Fruit fly (Drosophila melanogaster): Measurements from ENCODE around the gene CG3557.

The CG3557 gene

dm6 chr2L:2375655-2376417, 9.8 kb downstream of the CG3557 start, which contains the start of gene Atxn7 (continued):
- no peak for TF ChIP-seq pita (GFP tag; optimal IDR thresholded peaks at IDR 0.05)
- peak; percentile 15 for TF ChIP-seq mam (GFP tag; optimal IDR thresholded peaks at IDR 0.05)
- TF ChIP-seq al (GFP tag; IDR thresholded peaks at IDR 0.05) = peak; percentile 44; the same call in 1 of the 2 replicates
- TF ChIP-seq CG15479 (GFP tag; optimal IDR thresholded peaks at IDR 0.05) = no peak
- peak; percentile 42 for TF ChIP-seq CG9876 (GFP tag; optimal IDR thresholded peaks at IDR 0.05)
- TF ChIP-seq CG8924 (tag; optimal IDR thresholded peaks at IDR 0.05) = peak; percentile 51
- peak; percentile 54 for TF ChIP-seq CG11247 (GFP tag; IDR thresholded peaks at IDR 0.05)
- peak; percentile 74 for TF ChIP-seq ATbp (GFP tag; optimal IDR thresholded peaks at IDR 0.05)
- TF ChIP-seq CG1647 (GFP tag; optimal IDR thresholded peaks at IDR 0.05) = peak; percentile 32
- TF ChIP-seq Bdp1 (GFP tag; optimal IDR thresholded peaks at IDR 0.05) = peak; percentile 4
- TF ChIP-seq CG13624 (GFP tag; optimal IDR thresholded peaks at IDR 0.05) = peak; percentile 74
- peak; percentile 50 for TF ChIP-seq shn (GFP tag; optimal IDR thresholded peaks at IDR 0.05)
- no peak for TF ChIP-seq CG6683 (GFP tag; optimal IDR thresholded peaks at IDR 0.05)
- TF ChIP-seq CG8765 (GFP tag; IDR thresholded peaks at IDR 0.05) = no peak
- peak; percentile 99 for TF ChIP-seq CG7745 (tag; optimal IDR thresholded peaks at IDR 0.05)
- peak; percentile 87 for TF ChIP-seq Dref (GFP tag; IDR thresholded peaks at IDR 0.05)
- 0 out of 2 replicates have a peak, but pooled peaks have one; percentile 22 for TF ChIP-seq wor (GFP tag; IDR thresholded peaks at IDR 0.05)
- TF ChIP-seq CG11398 (GFP tag; optimal IDR thresholded peaks at IDR 0.05) = peak; percentile 3
- peak; percentile 88 for TF ChIP-seq oc (tag; optimal IDR thresholded peaks at IDR 0.05)
- no peak for TF ChIP-seq cas (GFP tag; IDR thresholded peaks at IDR 0.05)
- peak; percentile 72 for TF ChIP-seq dmrt11E (tag; optimal IDR thresholded peaks at IDR 0.05)
- TF ChIP-seq Mes4 (GFP tag; optimal IDR thresholded peaks at IDR 0.05) = peak; percentile 73
- peak; percentile 13 for TF ChIP-seq Neu2 (GFP tag; optimal IDR thresholded peaks at IDR 0.05; ENCODE audit: borderline replicate concordance)
- TF ChIP-seq CG17802 (tag; optimal IDR thresholded peaks at IDR 0.05) = peak; percentile 17
- TF ChIP-seq Hr78 (GFP tag; optimal IDR thresholded peaks at IDR 0.05) = no peak
- peak; percentile 68; the same call in 2 of the 3 replicates for TF ChIP-seq CG17361 (GFP tag; IDR thresholded peaks at IDR 0.05)
- TF ChIP-seq hbn (GFP tag; IDR thresholded peaks at IDR 0.05; ENCODE audit: partially characterized antibody) = peak; percentile 96
- TF ChIP-seq sens (GFP tag) = peak; percentile 93
- no peak for TF ChIP-seq luna (GFP tag; optimal IDR thresholded peaks at IDR 0.05)
- peak; percentile 93 for TF ChIP-seq CG2116 (GFP tag; optimal IDR thresholded peaks at IDR 0.05)
- TF ChIP-seq CG15514 (GFP tag; optimal IDR thresholded peaks at IDR 0.05) = peak; percentile 51
- TF ChIP-seq sob (GFP tag; IDR thresholded peaks at IDR 0.05) = peak; percentile 72
- TF ChIP-seq CTCF (GFP tag; optimal IDR thresholded peaks at IDR 0.05) = peak; percentile 9
- peak; percentile 33 for TF ChIP-seq BtbVII (GFP tag; optimal IDR thresholded peaks at IDR 0.05)
- TF ChIP-seq Elba2 (GFP tag; optimal IDR thresholded peaks at IDR 0.05) = no peak
- peak; percentile 5 for TF ChIP-seq Antp (GFP tag; optimal IDR thresholded peaks at IDR 0.05)
- TF ChIP-seq lab (GFP tag; optimal IDR thresholded peaks at IDR 0.05) = peak; percentile 81
- TF ChIP-seq CG10321 (GFP tag; IDR thresholded peaks at IDR 0.05) = peak; percentile 93
- TF ChIP-seq phol (tag; optimal IDR thresholded peaks at IDR 0.05) = peak; percentile 68
- TF ChIP-seq tna (GFP tag; IDR thresholded peaks at IDR 0.05; ENCODE audit: partially characterized antibody) = peak; percentile 73; the same call in 1 of the 2 replicates
- no peak for TF ChIP-seq CG18476 (GFP tag; optimal IDR thresholded peaks at IDR 0.05)
- no peak for TF ChIP-seq ftz-f1 (GFP tag; optimal IDR thresholded peaks at IDR 0.05)
- TF ChIP-seq CG8089 (GFP tag; optimal IDR thresholded peaks at IDR 0.05) = peak; percentile 69
- TF ChIP-seq CG11695 (GFP tag; IDR thresholded peaks at IDR 0.05) = 0 out of 3 replicates have a peak, but pooled peaks have one; percentile 52
- TF ChIP-seq CG17385 (GFP tag; optimal IDR thresholded peaks at IDR 0.05) = peak; percentile 78
- peak; percentile 89 for TF ChIP-seq CG8478 (optimal IDR thresholded peaks at IDR 0.05)
- TF ChIP-seq gfzf (GFP tag; optimal IDR thresholded peaks at IDR 0.05) = peak; percentile 27
- peak; percentile 58 for TF ChIP-seq nerfin-1 (tag; optimal IDR thresholded peaks at IDR 0.05)
- TF ChIP-seq H2.0 (GFP tag; IDR thresholded peaks at IDR 0.05) = peak; percentile 8; the same call in 1 of the 2 replicates

All from whole organism, embryonic.